Worm (Caenorhabditis elegans): Measurements from ENCODE around the gene frm-8.

ce11 chrIII:3253043-3253442, 34.1 kb upstream of the frm-8 start, which contains the start of gene Y53G8AL.3:
- TF ChIP-seq pha-4 (tag; optimal IDR thresholded peaks at IDR 0.05): no peak
- TF ChIP-seq nhr-11 (tag; optimal IDR thresholded peaks at IDR 0.05): no peak
- no peak for TF ChIP-seq syd-9 (tag; optimal IDR thresholded peaks at IDR 0.05)
- no peak for TF ChIP-seq odd-2 (tag; optimal IDR thresholded peaks at IDR 0.05)
- TF ChIP-seq ceh-14 (tag; optimal IDR thresholded peaks at IDR 0.05): no peak
- no peak for TF ChIP-seq unc-55 (GFP tag; optimal IDR thresholded peaks at IDR 0.05)
- no peak for TF ChIP-seq ahr-1 (tag; optimal IDR thresholded peaks at IDR 0.05)

Data from whole organism, late embryonic.